Worm (Caenorhabditis elegans) whole organism, L3 larva: Measurements from ENCODE around the gene srh-180.

Experiments used
- lin-39 ChIP-seq: fragments of 150-350 bp; optimal IDR thresholded peaks from 2 replicates; lab custom pipeline; 2018; ENCODE audit warnings: missing biosample characterization, missing genetic modification reagents, missing genetic modification characterization
- nfya-1 ChIP-seq: sonication (generic microtip); optimal IDR thresholded peaks from 2 replicates; lab custom pipeline; 2017; ENCODE audit warnings: missing genetic modification characterization, mild to moderate bottlenecking, missing compliant biosample characterization, antibody characterized with exemption, moderate library complexity; ENCODE audit not compliant: insufficient read depth
- nhr-11 ChIP-seq: fragments of 150-350 bp; optimal IDR thresholded peaks from 2 replicates; lab custom pipeline; 2014; ENCODE audit warnings: missing biosample characterization, missing genetic modification characterization
- nhr-23 ChIP-seq: fragments of 150-350 bp; optimal IDR thresholded peaks from 2 replicates; lab custom pipeline; 2014; ENCODE audit warnings: missing biosample characterization, missing genetic modification reagents, missing genetic modification characterization
- nhr-77 ChIP-seq: fragments of 150-350 bp; optimal IDR thresholded peaks from 2 replicates; lab custom pipeline; 2014; ENCODE audit warnings: missing biosample characterization, missing genetic modification characterization
- pha-4 ChIP-seq: fragments of 150-350 bp; optimal IDR thresholded peaks from 2 replicates; lab custom pipeline; 2014; ENCODE audit warnings: missing biosample characterization, missing genetic modification reagents, missing genetic modification characterization

- no peak for TF ChIP-seq pha-4
- no peak for TF ChIP-seq nfya-1
- no peak for TF ChIP-seq nhr-11 (tag; lab: Kevin White, UChicago)
- no peak for TF ChIP-seq nhr-23 (tag; lab: Kevin White, UChicago)
- TF ChIP-seq nhr-77 (tag; lab: Kevin White, UChicago), result no peak
- TF ChIP-seq lin-39 (tag; lab: Kevin White, UChicago), result no peak
Observed at ce11 chrV:16287619-16288018, 29.7 kb upstream of the srh-180 start, which contains the start of gene F28G4.3.
